Fruit fly (Drosophila melanogaster) whole organism, wandering third instar larva: ENCODE data around the gene Kr-h1.

Experiments used
- Abd-B ChIP-seq: fragments of >200 bp; optimal IDR thresholded peaks from 2 replicates; lab custom pipeline; 2017; ENCODE audit warnings: missing biosample characterization, missing genetic modification characterization
- CG32264 ChIP-seq: fragments of 200-800 bp; sonication (Bioruptor generic); optimal IDR thresholded peaks from 2 replicates; lab custom pipeline; 2016; ENCODE audit warnings: missing biosample characterization, missing genetic modification characterization
- CG9705 ChIP-seq: fragments of 200-800 bp; sonication (Bioruptor generic); optimal IDR thresholded peaks from 2 replicates; lab custom pipeline; 2018; ENCODE audit warnings: missing biosample characterization, mild to moderate bottlenecking, missing genetic modification characterization
- CrebA ChIP-seq: fragments of 200-800 bp; sonication (Bioruptor generic); optimal IDR thresholded peaks from 2 replicates; lab custom pipeline; 2016; ENCODE audit warnings: missing biosample characterization, mild to moderate bottlenecking, missing genetic modification characterization, borderline replicate concordance
- Dfd ChIP-seq: fragments of >200 bp; optimal IDR thresholded peaks from 2 replicates; lab custom pipeline; 2017; ENCODE audit warnings: missing biosample characterization, missing genetic modification characterization
- Dif ChIP-seq: fragments of 200-275, 200-300 bp; sonication (Bioruptor generic); optimal IDR thresholded peaks from 2 replicates; lab custom pipeline; 2018; ENCODE audit warnings: missing biosample characterization, missing genetic modification characterization; ENCODE audit not compliant: partially characterized antibody
- GATAd ChIP-seq: sonication (Bioruptor generic); optimal IDR thresholded peaks from 2 replicates; lab custom pipeline; 2016; ENCODE audit warnings: missing biosample characterization, missing genetic modification characterization
- HLH106 ChIP-seq: fragments of 200-800 bp; optimal IDR thresholded peaks from 3 replicates; lab custom pipeline; 2019; ENCODE audit warnings: missing biosample characterization, mild to moderate bottlenecking, missing genetic modification characterization, moderate library complexity
- Hnf4 ChIP-seq: fragments of 200-800 bp; sonication (Bioruptor generic); optimal IDR thresholded peaks from 2 replicates; lab custom pipeline; 2016; ENCODE audit warnings: missing biosample characterization, mild to moderate bottlenecking, missing genetic modification characterization
- Hr78 ChIP-seq: fragments of >200 bp; optimal IDR thresholded peaks from 2 replicates; lab custom pipeline; 2017; ENCODE audit warnings: missing biosample characterization, missing genetic modification characterization
- Hr83 ChIP-seq: fragments of 200-300 bp; sonication (Bioruptor generic); optimal IDR thresholded peaks from 2 replicates; lab custom pipeline; 2016; ENCODE audit warnings: missing biosample characterization, mild to moderate bottlenecking, missing genetic modification characterization, moderate library complexity; ENCODE audit not compliant: poor library complexity, severe bottlenecking
- Jra ChIP-seq: sonication (Bioruptor generic); optimal IDR thresholded peaks from 2 replicates; lab custom pipeline; 2016; ENCODE audit warnings: missing biosample characterization, missing genetic modification characterization
- Mio ChIP-seq: sonication (Bioruptor generic); optimal IDR thresholded peaks from 2 replicates; lab custom pipeline; 2016; ENCODE audit warnings: missing biosample characterization, missing genetic modification characterization
- Myc ChIP-seq: fragments of >200 bp; optimal IDR thresholded peaks from 2 replicates; lab custom pipeline; 2017
- N ChIP-seq: fragments of >200 bp; optimal IDR thresholded peaks from 2 replicates; lab custom pipeline; 2018; ENCODE audit warnings: missing biosample characterization, missing external identifiers, missing genetic modification characterization
- OdsH ChIP-seq: fragments of 200-800 bp; sonication (Bioruptor generic); optimal IDR thresholded peaks from 2 replicates; lab custom pipeline; 2016; ENCODE audit warnings: missing biosample characterization, mild to moderate bottlenecking, missing genetic modification characterization
- Rel ChIP-seq, 2 experiments: fragments of 200-800 bp; sonication (Bioruptor generic) in 1 of 2; optimal IDR thresholded peaks; 2 replicates in 1 of 2; 3 replicates in 1 of 2; lab custom pipeline; 2016 to 2019; ENCODE audit warnings: mild to moderate bottlenecking in 2 of 2, missing biosample characterization in 2 of 2, missing genetic modification characterization in 2 of 2, moderate library complexity in 1 of 2
- Sp1 ChIP-seq: fragments of 200-800 bp; sonication (Bioruptor generic); optimal IDR thresholded peaks from 3 replicates; lab custom pipeline; 2019; ENCODE audit warnings: missing biosample characterization, mild to moderate bottlenecking, missing genetic modification characterization, moderate library complexity
- Vsx2 ChIP-seq: fragments of 200-300, 225-300 bp; sonication (Bioruptor generic); optimal IDR thresholded peaks from 2 replicates; lab custom pipeline; 2018; ENCODE audit warnings: missing biosample characterization, missing genetic modification characterization; ENCODE audit not compliant: partially characterized antibody
- br ChIP-seq: fragments of 200-800 bp; sonication (Bioruptor generic); optimal IDR thresholded peaks from 2 replicates; lab custom pipeline; 2016; ENCODE audit warnings: missing biosample characterization, missing genetic modification characterization
- brk ChIP-seq: fragments of 200-800 bp; sonication (Bioruptor generic); optimal IDR thresholded peaks from 2 replicates; lab custom pipeline; 2016; ENCODE audit warnings: missing biosample characterization, mild to moderate bottlenecking, missing genetic modification characterization
- dl ChIP-seq, 2 experiments: fragments of 175-275, 200-275 bp in 1 of 2; fragments of 200-275 bp in 1 of 2; sonication (Bioruptor generic); optimal IDR thresholded peaks; lab custom pipeline; 2018; ENCODE audit warnings: mild to moderate bottlenecking in 2 of 2, missing biosample characterization in 2 of 2, missing genetic modification characterization in 2 of 2, moderate library complexity in 2 of 2; ENCODE audit not compliant: partially characterized antibody in 2 of 2, insufficient read depth in 1 of 2
- dmrt93B ChIP-seq: fragments of 200-800 bp; sonication (Bioruptor generic); optimal IDR thresholded peaks from 2 replicates; lab custom pipeline; 2018; ENCODE audit warnings: missing biosample characterization, mild to moderate bottlenecking, missing genetic modification characterization
- dsf ChIP-seq: sonication (Bioruptor generic); optimal IDR thresholded peaks from 2 replicates; lab custom pipeline; 2016; ENCODE audit warnings: missing biosample characterization, missing genetic modification characterization, borderline replicate concordance
- ey ChIP-seq: fragments of 200-800 bp; sonication (Bioruptor generic); optimal IDR thresholded peaks from 2 replicates; lab custom pipeline; 2016; ENCODE audit warnings: missing biosample characterization, missing genetic modification characterization
- foxo ChIP-seq, 2 experiments: fragments of 200-800 bp; sonication (Bioruptor generic); optimal IDR thresholded peaks; 2 replicates in 1 of 2; 3 replicates in 1 of 2; lab custom pipeline; 2016 to 2017; ENCODE audit warnings: missing biosample characterization in 2 of 2, missing genetic modification characterization in 2 of 2
- fru ChIP-seq: fragments of 200-800 bp; sonication (Bioruptor generic); optimal IDR thresholded peaks from 3 replicates; lab custom pipeline; 2016; ENCODE audit warnings: missing biosample characterization, mild to moderate bottlenecking, missing genetic modification characterization
- h ChIP-seq: fragments of 200-800 bp; sonication (Bioruptor generic); optimal IDR thresholded peaks from 3 replicates; lab custom pipeline; 2016; ENCODE audit warnings: missing biosample characterization, mild to moderate bottlenecking, missing genetic modification characterization
- jim ChIP-seq: fragments of 175-275, 200-325 bp; sonication (Bioruptor generic); optimal IDR thresholded peaks from 2 replicates; lab custom pipeline; 2016; ENCODE audit warnings: missing biosample characterization, mild to moderate bottlenecking, missing genetic modification characterization
- lola ChIP-seq: fragments of >200 bp; optimal IDR thresholded peaks from 2 replicates; lab custom pipeline; 2017; ENCODE audit warnings: missing biosample characterization, missing genetic modification characterization
- pan ChIP-seq: fragments of >200 bp; optimal IDR thresholded peaks from 2 replicates; lab custom pipeline; 2017
- psq ChIP-seq: fragments of 200-800 bp; sonication (Bioruptor generic); optimal IDR thresholded peaks from 3 replicates; lab custom pipeline; 2017; ENCODE audit warnings: missing biosample characterization, mild to moderate bottlenecking, missing genetic modification characterization, moderate library complexity
- rgr ChIP-seq: fragments of 200-800 bp; sonication (Bioruptor generic); optimal IDR thresholded peaks from 3 replicates; lab custom pipeline; 2016; ENCODE audit warnings: missing biosample characterization, mild to moderate bottlenecking, missing genetic modification characterization
- sage ChIP-seq: fragments of 200-800 bp; sonication (Bioruptor generic); optimal IDR thresholded peaks from 2 replicates; lab custom pipeline; 2016; ENCODE audit warnings: missing biosample characterization, mild to moderate bottlenecking, missing genetic modification characterization
- sv ChIP-seq: fragments of 200-800 bp; sonication (Bioruptor generic); optimal IDR thresholded peaks from 3 replicates; lab custom pipeline; 2016; ENCODE audit warnings: missing biosample characterization, missing genetic modification characterization
- tai ChIP-seq: sonication (Bioruptor generic); optimal IDR thresholded peaks from 2 replicates; lab custom pipeline; 2016; ENCODE audit warnings: missing biosample characterization, missing genetic modification characterization
- woc ChIP-seq: sonication (Bioruptor generic); optimal IDR thresholded peaks from 2 replicates; lab custom pipeline; 2016; ENCODE audit warnings: missing biosample characterization, mild to moderate bottlenecking, missing genetic modification characterization

The Kr-h1 gene

DNA sequence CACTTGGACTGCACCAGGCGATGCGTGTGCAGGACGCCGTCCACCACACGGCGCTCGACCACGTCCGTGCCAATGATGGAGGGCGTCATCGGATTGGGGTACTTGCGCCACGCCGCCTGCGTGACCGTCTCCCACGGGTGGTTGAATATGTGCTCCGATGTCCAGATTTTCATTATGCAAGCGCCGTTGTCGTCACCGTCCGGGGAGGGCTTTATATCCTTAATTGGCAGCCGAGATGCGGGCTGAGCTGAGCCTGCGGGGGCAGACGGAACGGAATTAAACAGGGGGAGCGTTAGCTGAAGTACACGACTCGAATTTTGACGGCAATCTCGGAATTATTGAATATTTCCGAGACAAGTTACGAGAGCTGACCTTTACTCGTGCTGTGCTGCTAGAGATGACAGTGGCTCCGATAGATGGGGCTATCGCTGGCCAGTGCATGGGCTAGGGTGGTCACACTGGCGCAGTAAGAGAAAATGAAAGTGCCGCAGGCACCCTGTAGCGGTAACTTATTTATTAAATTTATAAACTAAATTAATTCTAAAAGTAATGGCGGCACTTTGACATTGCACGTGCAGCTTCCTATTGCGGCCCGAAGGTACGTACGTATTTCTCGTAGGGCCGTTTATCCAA lies 34.8 kb upstream of the Kr-h1 start, which contains the start of gene IPIP:
Gene IPIP, plus strand, starts transcription at position 475 of the 633 bp plus-strand sequence.
- TF ChIP-seq woc (GFP tag; lab: Kevin White, UChicago) (no peak), rgr (peak; percentile 60), Rel (GFP tag; optimal IDR thresholded peaks at IDR 0.05; lab: Kevin White, UChicago) (no peak), Rel (tag; optimal IDR thresholded peaks at IDR 0.05; lab: Kevin White, UChicago) (peak; percentile 47), Sp1 (peak; percentile 30), CG9705 (peak; percentile 17), OdsH (GFP tag; lab: Kevin White, UChicago) (peak; percentile 5), Hr83 (GFP tag; lab: Kevin White, UChicago) (peak; percentile 94), foxo (GFP tag; optimal IDR thresholded peaks at IDR 0.05; lab: Kevin White, UChicago) (peak in 1 of 2 experiments; percentile 36), Dif (GFP tag; lab: Kevin White, UChicago) (peak; percentile 2), HLH106 (tag; lab: Kevin White, UChicago) (peak; percentile 33), pan (no peak), psq (no peak), fru (GFP tag; lab: Kevin White, UChicago) (peak; percentile 65), ey (GFP tag; lab: Kevin White, UChicago) (peak; percentile 9), dsf (no peak), br (GFP tag; lab: Kevin White, UChicago) (peak; percentile 39), h (GFP tag; lab: Kevin White, UChicago) (peak; percentile 69)

DNA sequence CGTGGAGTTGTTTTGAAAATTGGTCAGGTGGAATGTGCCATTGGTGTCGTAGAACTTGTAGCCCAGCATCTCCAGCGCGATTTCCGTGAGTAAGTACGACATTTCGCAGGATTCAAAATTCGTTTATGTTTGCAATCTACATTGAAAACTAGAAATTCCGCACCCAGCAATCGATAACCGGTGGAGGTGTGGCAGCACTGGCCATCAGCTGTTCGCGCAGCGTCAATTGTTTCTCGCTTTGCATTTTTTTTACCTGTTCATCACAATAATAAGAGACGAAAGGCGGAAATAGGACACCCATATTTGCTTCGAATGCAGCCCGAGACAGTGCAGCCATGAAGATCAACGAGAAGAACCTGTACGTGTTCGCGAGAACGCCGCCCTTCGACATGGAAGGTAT lies 33.9 kb upstream of the Kr-h1 start, which contains the start of the genes CG34179 and slmo:
Gene CG34179, minus strand, starts transcription at position 165 of the 400 bp plus-strand sequence.
Gene slmo, minus strand, starts transcription at position 165 of the 400 bp plus-strand sequence.
- no peak for TF ChIP-seq lola (GFP tag; lab: Kevin White, UChicago)
- TF ChIP-seq dmrt93B (GFP tag; lab: Kevin White, UChicago): no peak
- no peak for TF ChIP-seq tai
- TF ChIP-seq CrebA (GFP tag; lab: Kevin White, UChicago): no peak
- no peak for TF ChIP-seq sage (GFP tag; lab: Kevin White, UChicago)
- TF ChIP-seq sv (GFP tag; lab: Kevin White, UChicago): no peak

DNA sequence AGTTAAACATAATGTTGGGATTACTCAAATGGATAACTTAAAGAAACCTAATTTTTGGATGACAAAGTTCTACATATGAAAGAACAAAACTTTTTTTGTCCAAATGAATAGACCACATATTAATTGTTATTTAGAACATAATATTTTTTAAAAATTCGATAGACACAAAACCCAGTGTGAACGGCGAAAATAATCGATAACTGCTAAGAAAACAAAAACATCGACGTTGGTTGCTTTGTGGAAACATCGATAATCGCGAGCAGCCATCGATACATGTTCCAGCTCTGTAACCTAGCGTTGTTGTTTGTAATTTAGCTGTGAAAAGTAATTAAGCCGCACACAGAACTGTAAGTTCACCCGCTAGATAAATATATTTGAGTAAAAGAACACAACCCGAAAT lies 31.8 kb upstream of the Kr-h1 start, which contains the start of gene CG9135:
Gene CG9135, plus strand, starts transcription at position 226 of the 400 bp plus-strand sequence.
- TF ChIP-seq Myc (lab: Kevin White, UChicago): no peak
- TF ChIP-seq HLH106 (tag; lab: Kevin White, UChicago): peak; percentile 9
- TF ChIP-seq Jra: peak; percentile 29
- no peak for TF ChIP-seq ey (GFP tag; lab: Kevin White, UChicago)
- TF ChIP-seq Hr83 (GFP tag; lab: Kevin White, UChicago): peak; percentile 46

DNA sequence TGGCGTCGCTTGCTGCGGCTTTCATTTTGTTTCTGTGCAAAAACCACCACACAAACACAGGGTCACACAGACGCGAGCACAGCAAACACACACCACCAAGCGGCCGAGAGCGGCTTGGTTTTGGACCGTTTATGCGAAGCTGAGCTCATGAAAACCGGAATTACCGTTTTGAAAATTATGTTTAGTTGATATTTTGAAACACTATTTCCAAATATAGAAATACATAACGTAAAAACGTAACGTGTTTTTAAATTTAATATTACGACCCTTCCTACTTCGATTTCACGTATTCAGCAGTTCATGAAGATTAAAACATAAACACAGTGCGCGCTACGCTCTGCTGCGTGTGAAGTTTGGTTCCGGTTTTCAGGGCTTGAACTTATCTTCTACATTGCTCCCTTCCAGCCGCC lies 31.2 kb upstream of the Kr-h1 start:
- TF ChIP-seq CrebA (GFP tag; lab: Kevin White, UChicago): no peak
- TF ChIP-seq h (GFP tag; lab: Kevin White, UChicago): peak; percentile 98
- no peak for TF ChIP-seq Dif (GFP tag; lab: Kevin White, UChicago)
- TF ChIP-seq foxo (GFP tag; optimal IDR thresholded peaks at IDR 0.05; lab: Kevin White, UChicago): peak; percentile 92 to 95
- TF ChIP-seq CG32264: peak; percentile 90
- TF ChIP-seq jim (GFP tag; lab: Kevin White, UChicago): no peak
- TF ChIP-seq Vsx2: no peak
- TF ChIP-seq Sp1: peak; percentile 97
- TF ChIP-seq Hr78 (GFP tag; lab: Kevin White, UChicago): no peak
- peak; percentile 93 for TF ChIP-seq woc (GFP tag; lab: Kevin White, UChicago)
- no peak for TF ChIP-seq N (GFP tag; lab: Kevin White, UChicago)
- peak; percentile 76 for TF ChIP-seq dsf
- no peak for TF ChIP-seq lola (GFP tag; lab: Kevin White, UChicago)
- TF ChIP-seq dmrt93B (GFP tag; lab: Kevin White, UChicago): peak; percentile 75
- no peak for TF ChIP-seq brk
- TF ChIP-seq Hr83 (GFP tag; lab: Kevin White, UChicago): peak; percentile 57
- TF ChIP-seq pan: no peak
- peak; percentile 97 for TF ChIP-seq br (GFP tag; lab: Kevin White, UChicago)
- TF ChIP-seq Abd-B (GFP tag; lab: Kevin White, UChicago): no peak
- TF ChIP-seq HLH106 (tag; lab: Kevin White, UChicago): peak; percentile 94
- no peak for TF ChIP-seq dl (GFP tag; optimal IDR thresholded peaks at IDR 0.05; lab: Kevin White, UChicago; ENCODE audit: insufficient read depth in 1 of 2, partially characterized antibody in 2 of 2)
- peak; percentile 93 for TF ChIP-seq ey (GFP tag; lab: Kevin White, UChicago)
- peak; percentile 98 for TF ChIP-seq fru (GFP tag; lab: Kevin White, UChicago)
- peak; percentile 96 for TF ChIP-seq OdsH (GFP tag; lab: Kevin White, UChicago)
- no peak for TF ChIP-seq GATAd
- TF ChIP-seq sage (GFP tag; lab: Kevin White, UChicago): peak; percentile 88
- TF ChIP-seq psq: peak; percentile 90
- peak; percentile 94 for TF ChIP-seq Hnf4 (GFP tag; lab: Kevin White, UChicago)
- TF ChIP-seq sv (GFP tag; lab: Kevin White, UChicago): peak; percentile 97
- peak; percentile 53 for TF ChIP-seq Mio (GFP tag; lab: Kevin White, UChicago)
- TF ChIP-seq rgr: peak; percentile 98
- peak; percentile 64 for TF ChIP-seq Jra
- no peak for TF ChIP-seq Dfd (GFP tag; lab: Kevin White, UChicago)
- TF ChIP-seq CG9705: peak; percentile 91
- peak; percentile 87 for TF ChIP-seq Rel (GFP tag; optimal IDR thresholded peaks at IDR 0.05; lab: Kevin White, UChicago)
- peak; percentile 88 for TF ChIP-seq Rel (tag; optimal IDR thresholded peaks at IDR 0.05; lab: Kevin White, UChicago)
